Fruit fly (Drosophila melanogaster) Kc167 (cell line): ENCODE results near the gene Vajk1.

Experiments
- psq ChIP-seq: fragments of >200 bp; optimal IDR thresholded peaks from 2 replicates; lab custom pipeline; 2017; ENCODE audit warnings: missing external identifiers
- ttk ChIP-seq: sonication (Bioruptor generic); optimal IDR thresholded peaks from 2 replicates; lab custom pipeline; 2017; ENCODE audit warnings: missing external identifiers

DNA sequence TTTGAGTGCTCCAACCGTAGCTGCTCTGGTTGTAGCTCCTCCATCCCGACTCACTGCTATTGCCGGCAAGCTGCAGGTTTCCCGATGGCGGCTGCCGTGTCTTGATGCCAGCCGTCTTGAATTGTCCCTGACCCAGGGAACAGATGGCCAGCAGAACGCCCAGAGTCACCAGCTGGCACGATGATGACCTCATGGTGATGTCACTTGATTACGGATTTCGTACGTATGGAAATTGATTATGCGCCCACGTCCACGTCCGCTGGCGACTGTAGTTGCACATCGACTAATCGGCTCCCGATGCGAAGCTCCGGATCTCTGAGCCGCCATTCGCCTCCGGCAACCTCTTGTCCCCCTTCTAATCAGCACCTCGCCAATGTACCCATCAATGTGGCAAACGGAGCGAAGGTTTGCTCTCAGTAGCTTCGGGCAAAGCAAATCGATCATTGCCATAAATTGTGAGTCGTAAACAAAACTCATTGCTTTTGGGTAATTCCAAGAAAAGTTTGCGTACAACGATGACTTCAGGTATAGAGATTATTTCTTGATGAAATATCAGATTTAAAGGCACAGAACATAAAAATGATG lies 43.5 kb upstream of the Vajk1 start, which contains the start of gene NimB2:
- TF ChIP-seq ttk (lab: Kevin White, UChicago) (no peak), psq (lab: Kevin White, UChicago) (no peak)
